Fruit fly (Drosophila melanogaster) whole organism, wandering third instar larva: ENCODE data around the gene CG33679.

ENCODE experiments used
- Abd-B ChIP-seq: fragments of >200 bp; optimal IDR thresholded peaks from 2 replicates; lab custom pipeline; 2017; ENCODE audit warnings: missing biosample characterization, missing genetic modification characterization
- CG32264 ChIP-seq: fragments of 200-800 bp; sonication (Bioruptor generic); optimal IDR thresholded peaks from 2 replicates; lab custom pipeline; 2016; ENCODE audit warnings: missing biosample characterization, missing genetic modification characterization
- CG9705 ChIP-seq: fragments of 200-800 bp; sonication (Bioruptor generic); optimal IDR thresholded peaks from 2 replicates; lab custom pipeline; 2018; ENCODE audit warnings: missing biosample characterization, mild to moderate bottlenecking, missing genetic modification characterization
- CrebA ChIP-seq: fragments of 200-800 bp; sonication (Bioruptor generic); optimal IDR thresholded peaks from 2 replicates; lab custom pipeline; 2016; ENCODE audit warnings: missing biosample characterization, mild to moderate bottlenecking, missing genetic modification characterization, borderline replicate concordance
- Dfd ChIP-seq: fragments of >200 bp; optimal IDR thresholded peaks from 2 replicates; lab custom pipeline; 2017; ENCODE audit warnings: missing biosample characterization, missing genetic modification characterization
- Dif ChIP-seq: fragments of 200-275, 200-300 bp; sonication (Bioruptor generic); optimal IDR thresholded peaks from 2 replicates; lab custom pipeline; 2018; ENCODE audit warnings: missing biosample characterization, missing genetic modification characterization; ENCODE audit not compliant: partially characterized antibody
- GATAd ChIP-seq: sonication (Bioruptor generic); optimal IDR thresholded peaks from 2 replicates; lab custom pipeline; 2016; ENCODE audit warnings: missing biosample characterization, missing genetic modification characterization
- HLH106 ChIP-seq: fragments of 200-800 bp; optimal IDR thresholded peaks from 3 replicates; lab custom pipeline; 2019; ENCODE audit warnings: missing biosample characterization, mild to moderate bottlenecking, missing genetic modification characterization, moderate library complexity
- Hnf4 ChIP-seq: fragments of 200-800 bp; sonication (Bioruptor generic); optimal IDR thresholded peaks from 2 replicates; lab custom pipeline; 2016; ENCODE audit warnings: missing biosample characterization, mild to moderate bottlenecking, missing genetic modification characterization
- Hr78 ChIP-seq: fragments of >200 bp; optimal IDR thresholded peaks from 2 replicates; lab custom pipeline; 2017; ENCODE audit warnings: missing biosample characterization, missing genetic modification characterization
- Hr83 ChIP-seq: fragments of 200-300 bp; sonication (Bioruptor generic); optimal IDR thresholded peaks from 2 replicates; lab custom pipeline; 2016; ENCODE audit warnings: missing biosample characterization, mild to moderate bottlenecking, missing genetic modification characterization, moderate library complexity; ENCODE audit not compliant: poor library complexity, severe bottlenecking
- Jra ChIP-seq: sonication (Bioruptor generic); optimal IDR thresholded peaks from 2 replicates; lab custom pipeline; 2016; ENCODE audit warnings: missing biosample characterization, missing genetic modification characterization
- Mio ChIP-seq: sonication (Bioruptor generic); optimal IDR thresholded peaks from 2 replicates; lab custom pipeline; 2016; ENCODE audit warnings: missing biosample characterization, missing genetic modification characterization
- Myc ChIP-seq: fragments of >200 bp; optimal IDR thresholded peaks from 2 replicates; lab custom pipeline; 2017
- N ChIP-seq: fragments of >200 bp; optimal IDR thresholded peaks from 2 replicates; lab custom pipeline; 2018; ENCODE audit warnings: missing biosample characterization, missing external identifiers, missing genetic modification characterization
- OdsH ChIP-seq: fragments of 200-800 bp; sonication (Bioruptor generic); optimal IDR thresholded peaks from 2 replicates; lab custom pipeline; 2016; ENCODE audit warnings: missing biosample characterization, mild to moderate bottlenecking, missing genetic modification characterization
- Rel ChIP-seq, 2 experiments: fragments of 200-800 bp; sonication (Bioruptor generic) in 1 of 2; optimal IDR thresholded peaks; 2 replicates in 1 of 2; 3 replicates in 1 of 2; lab custom pipeline; 2016 to 2019; ENCODE audit warnings: mild to moderate bottlenecking in 2 of 2, missing biosample characterization in 2 of 2, missing genetic modification characterization in 2 of 2, moderate library complexity in 1 of 2
- Sp1 ChIP-seq: fragments of 200-800 bp; sonication (Bioruptor generic); optimal IDR thresholded peaks from 3 replicates; lab custom pipeline; 2019; ENCODE audit warnings: missing biosample characterization, mild to moderate bottlenecking, missing genetic modification characterization, moderate library complexity
- Vsx2 ChIP-seq: fragments of 200-300, 225-300 bp; sonication (Bioruptor generic); optimal IDR thresholded peaks from 2 replicates; lab custom pipeline; 2018; ENCODE audit warnings: missing biosample characterization, missing genetic modification characterization; ENCODE audit not compliant: partially characterized antibody
- br ChIP-seq: fragments of 200-800 bp; sonication (Bioruptor generic); optimal IDR thresholded peaks from 2 replicates; lab custom pipeline; 2016; ENCODE audit warnings: missing biosample characterization, missing genetic modification characterization
- brk ChIP-seq: fragments of 200-800 bp; sonication (Bioruptor generic); optimal IDR thresholded peaks from 2 replicates; lab custom pipeline; 2016; ENCODE audit warnings: missing biosample characterization, mild to moderate bottlenecking, missing genetic modification characterization
- dl ChIP-seq, 2 experiments: fragments of 175-275, 200-275 bp in 1 of 2; fragments of 200-275 bp in 1 of 2; sonication (Bioruptor generic); optimal IDR thresholded peaks; lab custom pipeline; 2018; ENCODE audit warnings: mild to moderate bottlenecking in 2 of 2, missing biosample characterization in 2 of 2, missing genetic modification characterization in 2 of 2, moderate library complexity in 2 of 2; ENCODE audit not compliant: partially characterized antibody in 2 of 2, insufficient read depth in 1 of 2
- dmrt93B ChIP-seq: fragments of 200-800 bp; sonication (Bioruptor generic); optimal IDR thresholded peaks from 2 replicates; lab custom pipeline; 2018; ENCODE audit warnings: missing biosample characterization, mild to moderate bottlenecking, missing genetic modification characterization
- dsf ChIP-seq: sonication (Bioruptor generic); optimal IDR thresholded peaks from 2 replicates; lab custom pipeline; 2016; ENCODE audit warnings: missing biosample characterization, missing genetic modification characterization, borderline replicate concordance
- ey ChIP-seq: fragments of 200-800 bp; sonication (Bioruptor generic); optimal IDR thresholded peaks from 2 replicates; lab custom pipeline; 2016; ENCODE audit warnings: missing biosample characterization, missing genetic modification characterization
- foxo ChIP-seq, 2 experiments: fragments of 200-800 bp; sonication (Bioruptor generic); optimal IDR thresholded peaks; 2 replicates in 1 of 2; 3 replicates in 1 of 2; lab custom pipeline; 2016 to 2017; ENCODE audit warnings: missing biosample characterization in 2 of 2, missing genetic modification characterization in 2 of 2
- fru ChIP-seq: fragments of 200-800 bp; sonication (Bioruptor generic); optimal IDR thresholded peaks from 3 replicates; lab custom pipeline; 2016; ENCODE audit warnings: missing biosample characterization, mild to moderate bottlenecking, missing genetic modification characterization
- h ChIP-seq: fragments of 200-800 bp; sonication (Bioruptor generic); optimal IDR thresholded peaks from 3 replicates; lab custom pipeline; 2016; ENCODE audit warnings: missing biosample characterization, mild to moderate bottlenecking, missing genetic modification characterization
- jim ChIP-seq: fragments of 175-275, 200-325 bp; sonication (Bioruptor generic); optimal IDR thresholded peaks from 2 replicates; lab custom pipeline; 2016; ENCODE audit warnings: missing biosample characterization, mild to moderate bottlenecking, missing genetic modification characterization
- lola ChIP-seq: fragments of >200 bp; optimal IDR thresholded peaks from 2 replicates; lab custom pipeline; 2017; ENCODE audit warnings: missing biosample characterization, missing genetic modification characterization
- pan ChIP-seq: fragments of >200 bp; optimal IDR thresholded peaks from 2 replicates; lab custom pipeline; 2017
- psq ChIP-seq: fragments of 200-800 bp; sonication (Bioruptor generic); optimal IDR thresholded peaks from 3 replicates; lab custom pipeline; 2017; ENCODE audit warnings: missing biosample characterization, mild to moderate bottlenecking, missing genetic modification characterization, moderate library complexity
- rgr ChIP-seq: fragments of 200-800 bp; sonication (Bioruptor generic); optimal IDR thresholded peaks from 3 replicates; lab custom pipeline; 2016; ENCODE audit warnings: missing biosample characterization, mild to moderate bottlenecking, missing genetic modification characterization
- sage ChIP-seq: fragments of 200-800 bp; sonication (Bioruptor generic); optimal IDR thresholded peaks from 2 replicates; lab custom pipeline; 2016; ENCODE audit warnings: missing biosample characterization, mild to moderate bottlenecking, missing genetic modification characterization
- sv ChIP-seq: fragments of 200-800 bp; sonication (Bioruptor generic); optimal IDR thresholded peaks from 3 replicates; lab custom pipeline; 2016; ENCODE audit warnings: missing biosample characterization, missing genetic modification characterization
- tai ChIP-seq: sonication (Bioruptor generic); optimal IDR thresholded peaks from 2 replicates; lab custom pipeline; 2016; ENCODE audit warnings: missing biosample characterization, missing genetic modification characterization
- usp ChIP-seq: fragments of >200 bp; optimal IDR thresholded peaks from 2 replicates; lab custom pipeline; 2017; ENCODE audit warnings: missing biosample characterization, missing genetic modification characterization
- woc ChIP-seq: sonication (Bioruptor generic); optimal IDR thresholded peaks from 2 replicates; lab custom pipeline; 2016; ENCODE audit warnings: missing biosample characterization, mild to moderate bottlenecking, missing genetic modification characterization

The CG33679 gene

DNA sequence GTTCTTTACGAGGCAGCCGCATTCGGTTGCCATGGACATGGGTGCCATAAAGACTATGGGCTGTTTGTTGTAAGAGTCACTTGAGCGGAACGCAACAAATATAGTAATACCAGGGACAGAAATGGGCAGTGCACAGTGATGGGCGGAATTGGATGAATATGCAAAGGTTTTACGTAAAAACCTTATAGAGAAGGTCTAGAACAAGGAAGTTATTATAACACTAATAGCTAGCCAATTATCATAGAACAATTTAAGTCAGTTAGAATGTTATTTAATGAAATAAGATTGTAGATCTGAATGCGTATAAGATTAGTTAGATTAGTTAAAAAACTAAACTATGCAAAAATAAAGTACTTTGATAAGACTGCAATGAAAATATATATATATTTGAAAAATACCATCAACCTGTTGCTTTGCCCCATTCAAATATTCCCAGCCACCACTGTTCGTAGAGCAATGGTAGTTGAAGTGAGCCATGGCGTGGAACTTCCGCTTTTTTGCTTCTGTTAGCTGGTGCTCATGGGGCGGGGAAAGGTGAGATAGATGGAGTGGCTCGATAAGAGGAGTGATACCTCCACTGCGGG lies 5.2 kb upstream of the CG33679 start:
- TF ChIP-seq Dif (GFP tag; lab: Kevin White, UChicago) (no peak), woc (GFP tag; lab: Kevin White, UChicago) (no peak), Abd-B (GFP tag; lab: Kevin White, UChicago) (no peak), Vsx2 (GFP tag; lab: Kevin White, UChicago) (no peak), CG32264 (GFP tag; lab: Kevin White, UChicago) (no peak), jim (GFP tag; lab: Kevin White, UChicago) (no peak), Dfd (GFP tag; lab: Kevin White, UChicago) (no peak), dsf (GFP tag; lab: Kevin White, UChicago) (no peak), HLH106 (tag; lab: Kevin White, UChicago) (no peak), ey (GFP tag; lab: Kevin White, UChicago) (no peak), Myc (no peak), br (GFP tag; lab: Kevin White, UChicago) (no peak), fru (GFP tag; lab: Kevin White, UChicago) (no peak), Mio (GFP tag; lab: Kevin White, UChicago) (no peak), pan (no peak), CG9705 (GFP tag; lab: Kevin White, UChicago) (no peak), Rel (GFP tag; optimal IDR thresholded peaks at IDR 0.05; lab: Kevin White, UChicago) (no peak), Rel (tag; optimal IDR thresholded peaks at IDR 0.05; lab: Kevin White, UChicago) (no peak), rgr (GFP tag; lab: Kevin White, UChicago) (no peak), psq (GFP tag; lab: Kevin White, UChicago) (no peak), tai (no peak)

- TF ChIP-seq Vsx2 (GFP tag; lab: Kevin White, UChicago) (no peak), dmrt93B (no peak), dl (GFP tag; optimal IDR thresholded peaks at IDR 0.05; lab: Kevin White, UChicago; ENCODE audit: insufficient read depth in 1 of 2, partially characterized antibody in 2 of 2) (no peak), woc (GFP tag; lab: Kevin White, UChicago) (no peak), Hr83 (GFP tag; lab: Kevin White, UChicago) (no peak), HLH106 (tag; lab: Kevin White, UChicago) (no peak), pan (no peak), h (no peak), Hnf4 (GFP tag; lab: Kevin White, UChicago) (no peak), foxo (GFP tag; optimal IDR thresholded peaks at IDR 0.05; lab: Kevin White, UChicago) (no peak), br (GFP tag; lab: Kevin White, UChicago) (no peak), Jra (GFP tag; lab: Kevin White, UChicago) (no peak), Sp1 (no peak), CG9705 (GFP tag; lab: Kevin White, UChicago) (no peak), lola (no peak), N (no peak), brk (GFP tag; lab: Kevin White, UChicago) (no peak), Dfd (GFP tag; lab: Kevin White, UChicago) (no peak), OdsH (GFP tag; lab: Kevin White, UChicago) (no peak)
These were observed 3.0 kb upstream of the CG33679 start for dm6 chr2L:15055105-15055504.

DNA sequence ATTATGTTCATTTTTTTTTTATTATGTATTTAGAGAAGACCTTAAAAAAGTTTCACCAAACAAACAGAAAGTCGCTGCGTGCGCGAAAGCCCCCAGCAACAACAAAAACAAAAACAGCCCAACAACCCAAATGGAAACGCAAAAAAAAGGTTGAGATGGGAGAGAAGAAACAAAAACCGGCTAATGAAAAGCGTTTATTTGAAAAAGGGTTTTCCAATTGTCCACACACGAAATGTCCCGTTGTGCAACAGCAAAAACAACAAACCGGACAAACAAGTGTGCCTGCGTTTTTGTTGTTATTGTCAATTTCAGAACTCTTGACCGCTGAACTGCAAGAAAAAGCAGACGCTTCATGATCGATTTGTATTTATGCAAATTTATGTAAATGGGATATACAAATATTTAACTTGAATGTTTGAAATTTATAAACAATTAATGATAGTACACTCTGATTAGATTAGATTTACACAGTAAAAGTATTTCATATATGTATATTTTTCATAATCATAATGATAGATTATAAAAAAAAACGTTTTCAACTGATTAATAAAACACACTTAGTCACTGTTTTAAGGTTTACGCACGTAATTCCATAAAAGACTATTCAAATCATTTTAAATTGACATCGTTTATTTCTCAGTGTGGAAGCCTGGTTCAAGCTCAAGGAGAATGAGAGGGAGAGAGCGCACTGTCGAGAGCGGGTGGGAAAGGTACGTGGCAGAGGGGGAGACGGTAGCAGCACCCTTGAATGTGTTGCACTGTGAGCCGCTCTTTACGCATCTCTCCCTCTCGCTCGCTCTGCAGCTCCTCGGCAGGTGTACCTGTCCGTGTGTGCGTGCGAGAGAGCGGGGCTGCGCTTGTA lies 1.5 kb upstream of the CG33679 start:
- no peak for TF ChIP-seq CrebA (GFP tag; lab: Kevin White, UChicago)
- TF ChIP-seq Vsx2 (GFP tag; lab: Kevin White, UChicago), result peak; percentile 65
- TF ChIP-seq Jra (GFP tag; lab: Kevin White, UChicago), result peak; percentile 6
- TF ChIP-seq sage (GFP tag; lab: Kevin White, UChicago), result peak; percentile 60
- TF ChIP-seq Myc, result no peak
- peak; percentile 81 for TF ChIP-seq OdsH (GFP tag; lab: Kevin White, UChicago)
- peak; percentile 61 for TF ChIP-seq brk (GFP tag; lab: Kevin White, UChicago)
- peak; percentile 62 for TF ChIP-seq CG9705 (GFP tag; lab: Kevin White, UChicago)
- peak; percentile 75 for TF ChIP-seq dmrt93B
- TF ChIP-seq Hr78, result no peak
- peak; percentile 66 for TF ChIP-seq Hnf4 (GFP tag; lab: Kevin White, UChicago)
- peak; percentile 69 for TF ChIP-seq ey (GFP tag; lab: Kevin White, UChicago)
- peak; percentile 81 for TF ChIP-seq psq (GFP tag; lab: Kevin White, UChicago)
- no peak for TF ChIP-seq Rel (GFP tag; optimal IDR thresholded peaks at IDR 0.05; lab: Kevin White, UChicago)
- TF ChIP-seq Rel (tag; optimal IDR thresholded peaks at IDR 0.05; lab: Kevin White, UChicago), result peak; percentile 13
- peak; percentile 89 for TF ChIP-seq Dif (GFP tag; lab: Kevin White, UChicago)
- no peak for TF ChIP-seq dsf (GFP tag; lab: Kevin White, UChicago)
- peak; percentile 24 to 85 for TF ChIP-seq dl (GFP tag; optimal IDR thresholded peaks at IDR 0.05; lab: Kevin White, UChicago; ENCODE audit: insufficient read depth in 1 of 2, partially characterized antibody in 2 of 2)
- TF ChIP-seq fru (GFP tag; lab: Kevin White, UChicago), result peak; percentile 80
- peak; percentile 85 for TF ChIP-seq rgr (GFP tag; lab: Kevin White, UChicago)
- no peak for TF ChIP-seq Dfd (GFP tag; lab: Kevin White, UChicago)
- TF ChIP-seq GATAd (GFP tag; lab: Kevin White, UChicago), result no peak
- TF ChIP-seq HLH106 (tag; lab: Kevin White, UChicago), result peak; percentile 84
- TF ChIP-seq pan, result no peak
- TF ChIP-seq Hr83 (GFP tag; lab: Kevin White, UChicago), result peak; percentile 19
- TF ChIP-seq br (GFP tag; lab: Kevin White, UChicago), result peak; percentile 70
- no peak for TF ChIP-seq usp (GFP tag; lab: Kevin White, UChicago)
- TF ChIP-seq N, result peak; percentile 43
- TF ChIP-seq woc (GFP tag; lab: Kevin White, UChicago), result peak; percentile 79
- peak; percentile 48 for TF ChIP-seq sv (GFP tag; lab: Kevin White, UChicago)
- TF ChIP-seq CG32264 (GFP tag; lab: Kevin White, UChicago), result no peak
